Worm (Caenorhabditis elegans) whole organism, young adult: ENCODE data around the gene srh-180.

Experiments
- B0336.3 ChIP-seq: fragments of 200-800 bp; sonication (Bioruptor generic); IDR thresholded peaks from 2 replicates; pipeline ENCODE4 v1.3.6; 2022; ENCODE audit warnings: missing genetic modification characterization, missing compliant biosample characterization
- D2030.7 ChIP-seq: fragments of 200-800 bp; sonication (Bioruptor generic); IDR thresholded peaks from 2 replicates; pipeline ENCODE4 v1.3.6; 2022; ENCODE audit warnings: missing genetic modification reagents, missing genetic modification characterization, missing compliant biosample characterization
- F10E7.11 ChIP-seq: sonication (generic microtip); optimal IDR thresholded peaks from 2 replicates; lab custom pipeline; 2017; ENCODE audit warnings: mild to moderate bottlenecking, missing genetic modification characterization, moderate library complexity, missing compliant biosample characterization
- F23B12.7 ChIP-seq: sonication (generic microtip); optimal IDR thresholded peaks from 2 replicates; lab custom pipeline; 2017; ENCODE audit warnings: missing genetic modification characterization, mild to moderate bottlenecking, missing compliant biosample characterization, antibody characterized with exemption, moderate library complexity; ENCODE audit not compliant: insufficient read depth
- F39B2.1 ChIP-seq: fragments of 200-800 bp; sonication (Bioruptor generic); IDR thresholded peaks from 2 replicates; pipeline ENCODE4 v1.3.6; 2022; ENCODE audit warnings: missing genetic modification reagents, missing genetic modification characterization, missing compliant biosample characterization
- F57C9.4 ChIP-seq: sonication (generic microtip); optimal IDR thresholded peaks from 2 replicates; lab custom pipeline; 2017; ENCODE audit warnings: mild to moderate bottlenecking, missing genetic modification characterization, missing compliant biosample characterization
- T26A5.8 ChIP-seq: sonication (generic microtip); optimal IDR thresholded peaks from 2 replicates; lab custom pipeline; 2016; ENCODE audit warnings: missing genetic modification characterization, missing compliant biosample characterization
- Y53F4B.3 ChIP-seq: fragments of 200-800 bp; sonication (Bioruptor generic); IDR thresholded peaks from 2 replicates; pipeline ENCODE4 v1.3.6; 2022; ENCODE audit warnings: missing genetic modification reagents, missing genetic modification characterization, missing compliant biosample characterization
- Y67H2A.10 ChIP-seq: fragments of 200-800 bp; sonication (Bioruptor generic); conservative IDR thresholded peaks from 2 replicates; pipeline ENCODE4 v1.3.6; 2022; ENCODE audit warnings: missing genetic modification reagents, missing genetic modification characterization, missing compliant biosample characterization
- Y79H2A.3 ChIP-seq: fragments of 200-800 bp; sonication (Bioruptor generic); conservative IDR thresholded peaks from 2 replicates; pipeline ENCODE4 v1.3.6; 2022; ENCODE audit warnings: missing genetic modification reagents, missing genetic modification characterization, missing compliant biosample characterization
- Y95B8A.8 ChIP-seq: fragments of 200-800 bp; sonication (Bioruptor generic); IDR thresholded peaks from 2 replicates; pipeline ENCODE4 v1.3.6; 2022; ENCODE audit warnings: missing genetic modification reagents, missing genetic modification characterization, missing compliant biosample characterization
- ZK185.1 ChIP-seq: sonication (generic microtip); optimal IDR thresholded peaks from 2 replicates; lab custom pipeline; 2016; ENCODE audit warnings: mild to moderate bottlenecking, missing genetic modification characterization, missing compliant biosample characterization; ENCODE audit not compliant: poor library complexity, severe bottlenecking
- akir-1 ChIP-seq: fragments of 200-800 bp; sonication (Bioruptor generic); optimal IDR thresholded peaks from 2 replicates; lab custom pipeline; 2018; ENCODE audit warnings: mild to moderate bottlenecking, missing genetic modification characterization, moderate library complexity, missing compliant biosample characterization
- ama-1 ChIP-seq, 3 experiments: fragments of 150-350 bp in 1 of 3; sonication (generic microtip) in 2 of 3; optimal IDR thresholded peaks; 2 replicates each; lab custom pipeline; 2014 to 2018; ENCODE audit warnings: missing biosample characterization in 2 of 3, missing genetic modification characterization in 2 of 3, missing genetic modification reagents in 2 of 3
- aptf-3 ChIP-seq: fragments of 200-800 bp; sonication (Bioruptor generic); IDR thresholded peaks from 2 replicates; pipeline ENCODE4 v1.3.6; 2022; ENCODE audit warnings: missing genetic modification characterization, missing compliant biosample characterization
- attf-3 ChIP-seq: fragments of 200-800 bp; sonication (Bioruptor generic); conservative IDR thresholded peaks from 2 replicates; pipeline ENCODE4 v1.3.6; 2022; ENCODE audit warnings: missing genetic modification reagents, missing genetic modification characterization, missing compliant biosample characterization
- attf-6 ChIP-seq: fragments of 200-800 bp; sonication (Bioruptor generic); IDR thresholded peaks from 2 replicates; pipeline ENCODE4 v1.3.6; 2022; ENCODE audit warnings: missing genetic modification reagents, missing genetic modification characterization, missing compliant biosample characterization
- bed-1 ChIP-seq: fragments of 200-800 bp; sonication (Bioruptor generic); IDR thresholded peaks from 2 replicates; pipeline ENCODE4 v1.3.6; 2022; ENCODE audit warnings: missing genetic modification reagents, missing genetic modification characterization, missing compliant biosample characterization
- cebp-1 ChIP-seq, 2 experiments: fragments of 200-800 bp in 1 of 2; sonication (Bioruptor generic) in 1 of 2; sonication (generic microtip) in 1 of 2; IDR thresholded peaks in 1 of 2; optimal IDR thresholded peaks in 1 of 2; 2 replicates each; pipeline versions ENCODE4 v1.3.6 to Lab custom; 2017 to 2022; ENCODE audit warnings: missing compliant biosample characterization in 2 of 2, missing genetic modification characterization in 2 of 2, mild to moderate bottlenecking in 1 of 2, missing genetic modification reagents in 1 of 2, moderate library complexity in 1 of 2
- ceh-100 ChIP-seq: fragments of 200-800 bp; sonication (Bioruptor generic); IDR thresholded peaks from 2 replicates; pipeline ENCODE4 v1.3.6; 2022; ENCODE audit warnings: missing genetic modification reagents, missing genetic modification characterization, missing compliant biosample characterization
- chd-7 ChIP-seq: sonication (generic microtip); optimal IDR thresholded peaks from 2 replicates; lab custom pipeline; 2016; ENCODE audit warnings: mild to moderate bottlenecking, missing genetic modification characterization, moderate library complexity, missing compliant biosample characterization
- die-1 ChIP-seq: sonication (generic microtip); optimal IDR thresholded peaks from 2 replicates; lab custom pipeline; 2016; ENCODE audit warnings: missing genotype, mild to moderate bottlenecking, missing genetic modification characterization, missing compliant biosample characterization
- efl-1 ChIP-seq: fragments of 150-350 bp; optimal IDR thresholded peaks from 2 replicates; lab custom pipeline; 2014; ENCODE audit warnings: missing biosample characterization, missing genetic modification reagents, missing genetic modification characterization
- egl-18 ChIP-seq: fragments of 200-800 bp; sonication (Bioruptor generic); IDR thresholded peaks from 2 replicates; pipeline ENCODE4 v1.3.6; 2022; ENCODE audit warnings: missing genetic modification reagents, missing genetic modification characterization, missing compliant biosample characterization
- egrh-3 ChIP-seq: fragments of 200-800 bp; sonication (Bioruptor generic); IDR thresholded peaks from 2 replicates; pipeline ENCODE4 v1.3.6; 2022; ENCODE audit warnings: missing genetic modification reagents, missing genetic modification characterization, missing compliant biosample characterization
- him-1 ChIP-seq: sonication (generic microtip); optimal IDR thresholded peaks from 2 replicates; lab custom pipeline; 2016; ENCODE audit warnings: missing genotype, missing genetic modification reagents, missing genetic modification characterization, missing compliant biosample characterization
- lin-35 ChIP-seq, 3 experiments: fragments of 150-350 bp in 2 of 3; sonication (generic microtip) in 1 of 3; optimal IDR thresholded peaks; 2 replicates each; lab custom pipeline; 2014 to 2018; ENCODE audit warnings: missing biosample characterization in 3 of 3, missing genetic modification characterization in 3 of 3, missing genetic modification reagents in 3 of 3
- lin-40 ChIP-seq: sonication (generic microtip); optimal IDR thresholded peaks from 2 replicates; lab custom pipeline; 2016; ENCODE audit warnings: missing genetic modification characterization, mild to moderate bottlenecking, missing compliant biosample characterization, missing genotype, missing genetic modification reagents
- madf-6 ChIP-seq: fragments of 200-800 bp; sonication (Bioruptor generic); IDR thresholded peaks from 2 replicates; pipeline ENCODE4 v1.3.6; 2022; ENCODE audit warnings: missing genetic modification reagents, missing genetic modification characterization, missing compliant biosample characterization
- mes-4 ChIP-seq: sonication (generic microtip); optimal IDR thresholded peaks from 2 replicates; lab custom pipeline; 2016; ENCODE audit warnings: missing genotype, missing genetic modification characterization, missing compliant biosample characterization
- mxl-1 ChIP-seq: sonication (generic microtip); optimal IDR thresholded peaks from 2 replicates; lab custom pipeline; 2016; ENCODE audit warnings: missing genetic modification characterization, missing compliant biosample characterization
- nfyb-1 ChIP-seq: fragments of 200-800 bp; sonication (Bioruptor generic); IDR thresholded peaks from 2 replicates; pipeline ENCODE4 v1.3.6; 2022; ENCODE audit warnings: missing genetic modification reagents, missing genetic modification characterization, missing compliant biosample characterization
- nhr-80 ChIP-seq: sonication (generic microtip); optimal IDR thresholded peaks from 2 replicates; lab custom pipeline; 2016; ENCODE audit warnings: missing genetic modification characterization, missing compliant biosample characterization
- nhr-90 ChIP-seq: sonication (generic microtip); optimal IDR thresholded peaks from 2 replicates; lab custom pipeline; 2016; ENCODE audit warnings: missing genotype, mild to moderate bottlenecking, missing genetic modification characterization, missing compliant biosample characterization
- pha-4 ChIP-seq: fragments of 150-350 bp; sonication (generic microtip); optimal IDR thresholded peaks from 2 replicates; lab custom pipeline; 2014; ENCODE audit warnings: missing biosample characterization, missing genetic modification reagents, missing genetic modification characterization
- rcor-1 ChIP-seq: fragments of 200-800 bp; sonication (Bioruptor generic); IDR thresholded peaks from 2 replicates; pipeline ENCODE4 v1.3.6; 2022; ENCODE audit warnings: missing genetic modification reagents, missing genetic modification characterization, missing compliant biosample characterization
- rec-8 ChIP-seq, 2 experiments: sonication (generic microtip); optimal IDR thresholded peaks; 2 replicates each; lab custom pipeline; 2016; ENCODE audit warnings: mild to moderate bottlenecking in 2 of 2, missing genetic modification characterization in 2 of 2, missing genetic modification reagents in 2 of 2, missing genotype in 2 of 2, missing biosample characterization in 1 of 2, missing compliant biosample characterization in 1 of 2, moderate library complexity in 1 of 2
- sea-2 ChIP-seq: fragments of 200-800 bp; sonication (Bioruptor generic); IDR thresholded peaks from 2 replicates; pipeline ENCODE4 v1.3.6; 2022; ENCODE audit warnings: missing genetic modification characterization, missing compliant biosample characterization
- snpc-1.3 ChIP-seq: sonication (generic microtip); optimal IDR thresholded peaks from 2 replicates; lab custom pipeline; 2017; ENCODE audit warnings: missing genetic modification characterization, mild to moderate bottlenecking, missing compliant biosample characterization, antibody characterized with exemption, moderate library complexity, missing genotype, missing genetic modification reagents; ENCODE audit not compliant: insufficient read depth
- sptf-2 ChIP-seq: fragments of 200-800 bp; sonication (Bioruptor generic); optimal IDR thresholded peaks from 2 replicates; lab custom pipeline; 2018; ENCODE audit warnings: mild to moderate bottlenecking, missing genetic modification characterization, missing compliant biosample characterization
- tbp1 ChIP-seq: fragments of 200-800 bp; sonication (Bioruptor generic); optimal IDR thresholded peaks from 2 replicates; lab custom pipeline; 2018; ENCODE audit warnings: mild to moderate bottlenecking, missing genetic modification characterization, missing compliant biosample characterization
- unc-62 ChIP-seq: fragments of 150-350 bp; optimal IDR thresholded peaks from 2 replicates; lab custom pipeline; 2014; ENCODE audit warnings: missing biosample characterization, missing genetic modification reagents, missing genetic modification characterization
- xnd-1 ChIP-seq: sonication (generic microtip); optimal IDR thresholded peaks from 2 replicates; lab custom pipeline; 2016; ENCODE audit warnings: missing genotype, missing genetic modification reagents, missing genetic modification characterization, missing compliant biosample characterization
- ztf-18 ChIP-seq: sonication (generic microtip); optimal IDR thresholded peaks from 2 replicates; lab custom pipeline; 2016; ENCODE audit warnings: missing genotype, mild to moderate bottlenecking, missing genetic modification characterization, missing compliant biosample characterization
- ztf-22 ChIP-seq: fragments of 200-800 bp; sonication (Bioruptor generic); optimal IDR thresholded peaks from 2 replicates; lab custom pipeline; 2018; ENCODE audit warnings: mild to moderate bottlenecking, missing genetic modification characterization, moderate library complexity, missing compliant biosample characterization
- ztf-25 ChIP-seq: fragments of 200-800 bp; sonication (Bioruptor generic); IDR thresholded peaks from 2 replicates; pipeline ENCODE4 v1.3.6; 2022; ENCODE audit warnings: missing genetic modification reagents, missing genetic modification characterization, missing compliant biosample characterization
- ztf-3 ChIP-seq: fragments of 200-800 bp; sonication (Bioruptor generic); optimal IDR thresholded peaks from 2 replicates; lab custom pipeline; 2018; ENCODE audit warnings: mild to moderate bottlenecking, missing genetic modification characterization, missing compliant biosample characterization
- ztf-6 ChIP-seq: fragments of 200-800 bp; sonication (Bioruptor generic); IDR thresholded peaks from 2 replicates; pipeline ENCODE4 v1.3.6; 2022; ENCODE audit warnings: missing genetic modification reagents, missing genetic modification characterization, missing compliant biosample characterization

srh-180 gene

DNA sequence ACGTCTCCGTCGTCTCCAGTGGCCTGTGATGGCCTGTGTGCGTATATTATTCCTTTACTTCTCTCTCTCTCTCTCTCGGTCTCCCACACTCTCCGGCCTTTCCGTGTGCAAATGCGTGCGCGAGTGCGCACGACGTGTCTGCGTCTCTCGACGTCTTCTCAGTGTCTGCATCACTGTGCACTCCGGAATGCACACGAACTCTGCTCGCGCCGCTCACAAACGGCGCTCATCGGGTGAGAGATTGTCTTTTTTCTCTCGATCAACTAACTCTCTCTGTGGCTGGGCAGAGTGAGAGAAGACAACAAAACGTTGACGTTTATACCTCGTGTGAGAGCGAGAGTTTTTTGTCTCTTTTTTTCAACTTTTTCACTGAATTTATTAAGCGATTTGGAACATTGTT is 38.6 kb downstream of the srh-180 start (continued):
- peak in 1 of 3 experiments; percentile 64 for TF ChIP-seq lin-35 (GFP tag; optimal IDR thresholded peaks at IDR 0.05; lab: Kevin White, UChicago)
- peak; percentile 53 for TF ChIP-seq die-1 (tag; lab: Kevin White, UChicago)
- TF ChIP-seq rec-8 (tag; optimal IDR thresholded peaks at IDR 0.05; lab: Kevin White, UChicago) = no peak
- no peak for TF ChIP-seq ama-1 (optimal IDR thresholded peaks at IDR 0.05; lab: Kevin White, UChicago)
- no peak for TF ChIP-seq ama-1 (GFP tag; optimal IDR thresholded peaks at IDR 0.05; lab: Kevin White, UChicago)
- no peak for TF ChIP-seq D2030.7
- TF ChIP-seq unc-62 (GFP tag; lab: Kevin White, UChicago) = no peak
- peak; percentile 41 for TF ChIP-seq sptf-2 (GFP tag; lab: Kevin White, UChicago)
- no peak for TF ChIP-seq aptf-3
- peak; percentile 90 for TF ChIP-seq lin-40 (tag; lab: Kevin White, UChicago)
- peak; percentile 82 for TF ChIP-seq nhr-80
- no peak for TF ChIP-seq snpc-1.3 (tag; lab: Kevin White, UChicago)
- TF ChIP-seq attf-6 (GFP tag; lab: Robert Waterston, UW) = peak; percentile 73
- TF ChIP-seq mxl-1 = no peak
- no peak for TF ChIP-seq bed-1
- TF ChIP-seq akir-1 (GFP tag; lab: Kevin White, UChicago) = no peak
- no peak for TF ChIP-seq efl-1 (GFP tag; lab: Kevin White, UChicago)
- no peak for TF ChIP-seq F23B12.7 (tag; lab: Kevin White, UChicago)
- no peak for TF ChIP-seq egl-18 (GFP tag; lab: Robert Waterston, UW)
- TF ChIP-seq madf-6 (GFP tag; lab: Robert Waterston, UW) = no peak; the same call in 1 of the 2 replicates
- no peak for TF ChIP-seq cebp-1 (GFP tag; IDR thresholded peaks at IDR 0.05; lab: Robert Waterston, UW)
- peak; percentile 89 for TF ChIP-seq cebp-1 (tag; optimal IDR thresholded peaks at IDR 0.05; lab: Kevin White, UChicago)
- TF ChIP-seq B0336.3 (GFP tag; lab: Robert Waterston, UW) = peak; percentile 95
- TF ChIP-seq F10E7.11 (tag; lab: Kevin White, UChicago) = no peak
- no peak for TF ChIP-seq sea-2 (GFP tag; lab: Robert Waterston, UW)
- TF ChIP-seq ceh-100 (GFP tag; lab: Robert Waterston, UW) = 0 out of 2 replicates have a peak, but pooled peaks have one; percentile 9
- 0 out of 2 replicates have a peak, but pooled peaks have one; percentile 12 for TF ChIP-seq ztf-6
- TF ChIP-seq Y95B8A.8 (GFP tag; lab: Robert Waterston, UW) = peak; percentile 78; the same call in 1 of the 2 replicates
- TF ChIP-seq ztf-18 (tag; lab: Kevin White, UChicago) = peak; percentile 47
- TF ChIP-seq tbp1 (GFP tag; lab: Kevin White, UChicago) = peak; percentile 66
- TF ChIP-seq nhr-90 (tag; lab: Kevin White, UChicago) = peak; percentile 63
- no peak for TF ChIP-seq mes-4 (tag; lab: Kevin White, UChicago)
- TF ChIP-seq ztf-22 (GFP tag; lab: Kevin White, UChicago) = peak; percentile 84
- no peak for TF ChIP-seq ztf-25 (GFP tag; lab: Robert Waterston, UW)
- no peak for TF ChIP-seq F57C9.4 (tag; lab: Kevin White, UChicago)
- peak; percentile 23 for TF ChIP-seq ztf-3 (GFP tag; lab: Kevin White, UChicago)
- no peak for TF ChIP-seq Y67H2A.10
- no peak for TF ChIP-seq him-1 (tag; lab: Kevin White, UChicago)
- TF ChIP-seq attf-3 = peak; percentile 45; the same call in 1 of the 2 replicates
- TF ChIP-seq nfyb-1 (GFP tag; lab: Robert Waterston, UW) = peak; percentile 92
- peak; percentile 75 for TF ChIP-seq egrh-3 (GFP tag; lab: Robert Waterston, UW)
- no peak for TF ChIP-seq F39B2.1 (GFP tag; lab: Robert Waterston, UW)
- peak; percentile 60 for TF ChIP-seq ZK185.1 (tag; lab: Kevin White, UChicago)
- TF ChIP-seq Y53F4B.3 (GFP tag; lab: Robert Waterston, UW) = no peak
- no peak for TF ChIP-seq pha-4
- TF ChIP-seq Y79H2A.3 = no peak
- no peak for TF ChIP-seq rcor-1
- TF ChIP-seq xnd-1 (tag; lab: Kevin White, UChicago) = no peak
- peak; percentile 91 for TF ChIP-seq chd-7
- TF ChIP-seq T26A5.8 = no peak
